Fruit fly (Drosophila melanogaster): ENCODE results near the gene Polr3C.

DNA sequence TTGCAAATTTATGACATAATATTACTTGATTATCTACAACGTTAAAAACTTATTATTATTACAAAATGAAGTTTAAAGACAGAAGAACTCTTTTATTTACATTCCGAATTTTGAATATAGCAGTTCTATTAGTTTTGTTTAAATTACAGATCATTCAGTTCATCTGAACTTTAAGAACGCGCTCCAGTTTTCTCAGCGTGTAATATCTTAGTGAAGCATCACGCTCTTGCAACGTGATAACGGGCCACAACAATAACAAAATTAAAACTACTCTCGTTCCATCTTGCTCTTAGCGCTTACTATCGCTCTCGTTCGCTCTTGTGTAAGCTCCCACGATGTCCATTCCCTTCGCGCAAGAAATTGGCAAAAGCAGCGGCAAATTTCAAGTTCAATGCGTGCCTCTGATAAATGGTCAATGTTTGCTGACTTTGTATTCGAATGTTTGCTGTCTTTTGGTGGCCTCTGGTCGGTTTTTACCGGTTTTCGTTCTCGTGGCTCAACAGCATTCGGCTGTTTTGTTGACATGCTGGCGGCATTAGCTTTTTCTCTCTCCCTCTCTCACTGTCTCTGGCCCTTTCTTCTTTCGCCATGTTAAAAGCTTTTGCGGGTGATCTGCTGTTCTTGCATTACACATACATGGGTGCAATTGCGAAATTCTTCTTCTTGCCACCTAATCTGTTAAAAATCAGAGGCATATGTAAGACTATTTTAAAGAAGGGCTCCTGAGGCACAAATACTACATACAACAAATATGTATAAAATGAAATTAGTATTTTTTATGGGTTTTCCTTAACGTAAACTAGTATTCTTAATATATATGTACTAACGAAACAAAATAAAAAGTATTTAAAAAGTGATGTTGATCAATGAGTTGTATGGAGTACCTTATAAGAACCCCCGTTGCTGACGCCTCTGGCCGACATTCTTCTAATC lies 17.3 kb upstream of the Polr3C start:
- TF ChIP-seq EcR (GFP tag; optimal IDR thresholded peaks at IDR 0.05) (peak; percentile 62), Pif1A (GFP tag; optimal IDR thresholded peaks at IDR 0.05) (peak; percentile 55), CG4496 (GFP tag; IDR thresholded peaks at IDR 0.05) (peak; percentile 61; the same call in 2 of the 3 replicates), CG34367 (tag; optimal IDR thresholded peaks at IDR 0.05) (no peak), CG8301 (tag; optimal IDR thresholded peaks at IDR 0.05) (peak; percentile 70), CG15710 (tag; optimal IDR thresholded peaks at IDR 0.05) (peak; percentile 28), CG10348 (GFP tag; IDR thresholded peaks at IDR 0.05) (no peak)

Data from whole organism, pupa.